Fruit fly (Drosophila melanogaster) whole organism, embryonic: Measurements from ENCODE around the gene twe.
A peak's percentile ranks its signal among the peaks of the same experiment; 100 is the strongest.

Source experiments
- B-H1 ChIP-seq: fragments of 200-800 bp; sonication (Bioruptor generic); IDR thresholded peaks from 3 replicates; pipeline ENCODE4 v1.3.6; 2022; ENCODE audit warnings: missing biosample characterization, missing genetic modification characterization
- CG11093 ChIP-seq: fragments of 200-800 bp; sonication (Bioruptor generic); IDR thresholded peaks from 3 replicates; pipeline ENCODE4 v1.3.6; 2022; ENCODE audit warnings: missing biosample characterization, missing genetic modification characterization
- CG12659 ChIP-seq: fragments of 200-800 bp; sonication (Bioruptor generic); optimal IDR thresholded peaks from 3 replicates; lab custom pipeline; 2017; ENCODE audit warnings: mild to moderate bottlenecking, missing biosample characterization, missing genetic modification reagents, missing genetic modification characterization
- CG12769 ChIP-seq: fragments of 200-800 bp; sonication (Bioruptor generic); optimal IDR thresholded peaks from 2 replicates; lab custom pipeline; 2019; ENCODE audit warnings: missing biosample characterization, mild to moderate bottlenecking, missing genetic modification characterization, moderate library complexity
- CG13624 ChIP-seq: fragments of 200-800 bp; sonication (Bioruptor generic); optimal IDR thresholded peaks from 2 replicates; lab custom pipeline; 2016; ENCODE audit warnings: missing biosample characterization, missing genetic modification characterization
- CG13894 ChIP-seq: fragments of 200-800 bp; sonication (Bioruptor generic); optimal IDR thresholded peaks from 3 replicates; lab custom pipeline; 2018; ENCODE audit warnings: missing biosample characterization, mild to moderate bottlenecking, missing genetic modification characterization, moderate library complexity
- CG17912 ChIP-seq: fragments of 200-800 bp; sonication (Bioruptor generic); optimal IDR thresholded peaks from 2 replicates; lab custom pipeline; 2018; ENCODE audit warnings: missing biosample characterization, mild to moderate bottlenecking, missing genetic modification characterization
- CG1832 ChIP-seq: fragments of 200-800 bp; sonication (Bioruptor generic); optimal IDR thresholded peaks from 2 replicates; lab custom pipeline; 2017; ENCODE audit warnings: missing biosample characterization, mild to moderate bottlenecking, missing genetic modification characterization, inconsistent platforms
- CG2129 ChIP-seq: fragments of 200-800 bp; sonication (Bioruptor generic); IDR thresholded peaks from 2 replicates; pipeline ENCODE4 v1.3.6; 2022; ENCODE audit warnings: missing biosample characterization, missing genetic modification characterization; ENCODE audit not compliant: partially characterized antibody
- CG3407 ChIP-seq: fragments of 200-800 bp; sonication (Bioruptor generic); optimal IDR thresholded peaks from 2 replicates; lab custom pipeline; 2018; ENCODE audit warnings: missing biosample characterization, mild to moderate bottlenecking, missing genetic modification characterization
- CG4360 ChIP-seq: fragments of 200-800 bp; sonication (Bioruptor generic); IDR thresholded peaks from 2 replicates; pipeline ENCODE4 v1.3.6; 2022; ENCODE audit warnings: missing biosample characterization, missing genetic modification characterization
- CG5180 ChIP-seq: fragments of 200-800 bp; sonication (Bioruptor generic); optimal IDR thresholded peaks from 3 replicates; lab custom pipeline; 2017; ENCODE audit warnings: missing biosample characterization, missing genetic modification characterization, mild to moderate bottlenecking, moderate library complexity, missing genetic modification reagents
- CG7271 ChIP-seq: fragments of 200-800 bp; sonication (Bioruptor generic); optimal IDR thresholded peaks from 2 replicates; lab custom pipeline; 2018; ENCODE audit warnings: missing biosample characterization, mild to moderate bottlenecking, missing genetic modification characterization, moderate library complexity
- CG7928 ChIP-seq: fragments of 200-800 bp; sonication (Bioruptor generic); optimal IDR thresholded peaks from 2 replicates; lab custom pipeline; 2017; ENCODE audit warnings: missing biosample characterization, mild to moderate bottlenecking, missing genetic modification characterization
- CG7987 ChIP-seq: fragments of 200-800 bp; sonication (Bioruptor generic); optimal IDR thresholded peaks from 2 replicates; lab custom pipeline; 2018; ENCODE audit warnings: missing biosample characterization, mild to moderate bottlenecking, missing genetic modification characterization, moderate library complexity
- CG8290 ChIP-seq, 3 experiments: fragments of 200-800 bp; sonication (Bioruptor generic); optimal IDR thresholded peaks; 2 replicates each; lab custom pipeline; 2016 to 2019; ENCODE audit warnings: missing biosample characterization in 3 of 3, missing genetic modification characterization in 3 of 3, mild to moderate bottlenecking in 2 of 3, moderate library complexity in 1 of 3
- CG8388 ChIP-seq: fragments of 200-800 bp; sonication (Bioruptor generic); optimal IDR thresholded peaks from 2 replicates; lab custom pipeline; 2019; ENCODE audit warnings: missing biosample characterization, mild to moderate bottlenecking, missing genetic modification characterization, moderate library complexity
- CG8478 ChIP-seq: fragments of >200 bp; optimal IDR thresholded peaks from 2 replicates; lab custom pipeline; 2018
- CG8944 ChIP-seq: fragments of 200-800 bp; sonication (Bioruptor generic); optimal IDR thresholded peaks from 3 replicates; lab custom pipeline; 2016; ENCODE audit warnings: missing biosample characterization, missing genetic modification characterization
- CTCF ChIP-seq: fragments of 200-800 bp; sonication (Bioruptor generic); optimal IDR thresholded peaks from 2 replicates; lab custom pipeline; 2017; ENCODE audit warnings: missing biosample characterization, mild to moderate bottlenecking, missing genetic modification characterization, moderate library complexity
- CrebB ChIP-seq: fragments of 200-800 bp; sonication (Bioruptor generic); optimal IDR thresholded peaks from 3 replicates; lab custom pipeline; 2018; ENCODE audit warnings: missing biosample characterization, mild to moderate bottlenecking, missing genetic modification characterization
- Deaf1 ChIP-seq: fragments of 200-800 bp; optimal IDR thresholded peaks from 3 replicates; lab custom pipeline; 2019; ENCODE audit warnings: missing biosample characterization, mild to moderate bottlenecking, missing genetic modification characterization, moderate library complexity
- Dp ChIP-seq: fragments of 200-800 bp; sonication (Bioruptor generic); optimal IDR thresholded peaks from 2 replicates; lab custom pipeline; 2018; ENCODE audit warnings: missing biosample characterization, mild to moderate bottlenecking, missing genetic modification characterization, moderate library complexity
- Dref ChIP-seq: fragments of 200-800 bp; sonication (Bioruptor generic); IDR thresholded peaks from 2 replicates; pipeline ENCODE4 v1.3.6; 2022; ENCODE audit warnings: missing biosample characterization, missing genetic modification characterization
- HmgZ ChIP-seq: fragments of 200-800 bp; sonication (Bioruptor generic); optimal IDR thresholded peaks from 2 replicates; lab custom pipeline; 2018; ENCODE audit warnings: missing biosample characterization, mild to moderate bottlenecking, missing genetic modification characterization
- Jarid2 ChIP-seq: fragments of 200-800 bp; sonication (Bioruptor generic); optimal IDR thresholded peaks from 3 replicates; lab custom pipeline; 2017; ENCODE audit warnings: mild to moderate bottlenecking, missing biosample characterization, missing genetic modification reagents, missing genetic modification characterization
- Mad ChIP-seq: fragments of 200-800 bp; sonication (Bioruptor generic); optimal IDR thresholded peaks from 2 replicates; lab custom pipeline; 2016; ENCODE audit warnings: missing biosample characterization, missing genetic modification characterization
- Med ChIP-seq: fragments of 200-800 bp; sonication (Bioruptor generic); peaks from one replicate; lab custom pipeline; 2016; ENCODE audit warnings: missing biosample characterization, missing genetic modification characterization, mild to moderate bottlenecking, inconsistent platforms, moderate library complexity
- Pdp1 ChIP-seq, 2 experiments: fragments of 200-800 bp; sonication (Bioruptor generic); optimal IDR thresholded peaks; 3 replicates each; lab custom pipeline; 2016; ENCODE audit warnings: missing biosample characterization in 2 of 2, missing genetic modification characterization in 2 of 2, mild to moderate bottlenecking in 1 of 2, moderate library complexity in 1 of 2
- Sry-δ ChIP-seq: fragments of 200-800 bp; sonication (Bioruptor generic); optimal IDR thresholded peaks from 2 replicates; lab custom pipeline; 2016; ENCODE audit warnings: missing biosample characterization, missing genetic modification characterization
- amos ChIP-seq: fragments of 200-800 bp; sonication (Bioruptor generic); IDR thresholded peaks from 2 replicates; pipeline ENCODE4 v1.3.6; 2022; ENCODE audit warnings: missing biosample characterization, missing genetic modification characterization; ENCODE audit not compliant: partially characterized antibody
- bigmax ChIP-seq: fragments of 200-800 bp; sonication (Bioruptor generic); optimal IDR thresholded peaks from 2 replicates; lab custom pipeline; 2018; ENCODE audit warnings: missing biosample characterization, mild to moderate bottlenecking, missing genetic modification characterization
- crp ChIP-seq, 2 experiments: fragments of 200-800 bp; sonication (Bioruptor generic); optimal IDR thresholded peaks; 2 replicates in 1 of 2; 3 replicates in 1 of 2; lab custom pipeline; 2017; ENCODE audit warnings: missing biosample characterization in 2 of 2, missing genetic modification characterization in 2 of 2, mild to moderate bottlenecking in 1 of 2, moderate library complexity in 1 of 2
- cwo ChIP-seq: fragments of 200-800 bp; sonication (Bioruptor generic); optimal IDR thresholded peaks from 3 replicates; lab custom pipeline; 2017; ENCODE audit warnings: missing biosample characterization, missing genetic modification characterization, mild to moderate bottlenecking, moderate library complexity, missing genetic modification reagents
- da ChIP-seq: fragments of 200-800 bp; sonication (Bioruptor generic); optimal IDR thresholded peaks from 2 replicates; lab custom pipeline; 2016; ENCODE audit warnings: missing biosample characterization, missing genetic modification characterization
- dm ChIP-seq: fragments of 200-800 bp; sonication (Bioruptor generic); optimal IDR thresholded peaks from 3 replicates; lab custom pipeline; 2016; ENCODE audit warnings: missing biosample characterization, missing genetic modification characterization
- dmrt99B ChIP-seq: fragments of 200-800 bp; sonication (Bioruptor generic); optimal IDR thresholded peaks from 2 replicates; lab custom pipeline; 2018; ENCODE audit warnings: missing biosample characterization, mild to moderate bottlenecking, missing genetic modification characterization, moderate library complexity
- ewg ChIP-seq: fragments of 200-800 bp; sonication (Bioruptor generic); optimal IDR thresholded peaks from 3 replicates; lab custom pipeline; 2017; ENCODE audit warnings: mild to moderate bottlenecking, missing biosample characterization, missing genetic modification reagents, missing genetic modification characterization
- gro ChIP-seq: fragments of 200-800 bp; sonication (Bioruptor generic); optimal IDR thresholded peaks from 2 replicates; lab custom pipeline; 2016; ENCODE audit warnings: missing biosample characterization, missing genetic modification characterization
- jing ChIP-seq: fragments of 200-800 bp; sonication (Bioruptor generic); optimal IDR thresholded peaks from 2 replicates; lab custom pipeline; 2018; ENCODE audit warnings: missing biosample characterization, mild to moderate bottlenecking, missing genetic modification characterization
- luna ChIP-seq: fragments of 200-800 bp; sonication (Bioruptor generic); optimal IDR thresholded peaks from 2 replicates; lab custom pipeline; 2016; ENCODE audit warnings: missing biosample characterization, missing genetic modification characterization
- nau ChIP-seq: fragments of 200-800 bp; sonication (Bioruptor generic); optimal IDR thresholded peaks from 3 replicates; lab custom pipeline; 2017; ENCODE audit warnings: missing biosample characterization, mild to moderate bottlenecking, missing genetic modification characterization, missing genetic modification reagents
- nom ChIP-seq: fragments of 200-800 bp; sonication (Bioruptor generic); optimal IDR thresholded peaks from 2 replicates; lab custom pipeline; 2017; ENCODE audit warnings: missing biosample characterization, missing genetic modification characterization, mild to moderate bottlenecking, moderate library complexity, missing genetic modification reagents
- p53 ChIP-seq: fragments of 200-800 bp; sonication (Bioruptor generic); optimal IDR thresholded peaks from 2 replicates; lab custom pipeline; 2016; ENCODE audit warnings: missing biosample characterization, missing genetic modification characterization
- pfk ChIP-seq: fragments of 200-800 bp; sonication (Bioruptor generic); optimal IDR thresholded peaks from 2 replicates; lab custom pipeline; 2018; ENCODE audit warnings: missing biosample characterization, mild to moderate bottlenecking, missing genetic modification characterization, moderate library complexity
- run ChIP-seq: fragments of 200-800 bp; sonication (Bioruptor generic); optimal IDR thresholded peaks from 3 replicates; lab custom pipeline; 2018; ENCODE audit warnings: missing biosample characterization, mild to moderate bottlenecking, missing genetic modification characterization
- sc ChIP-seq, 3 experiments: fragments of >200 bp in 2 of 3; fragments of 200-800 bp in 1 of 3; sonication (Bioruptor generic) in 1 of 3; optimal IDR thresholded peaks; 2 replicates in 2 of 3; 3 replicates in 1 of 3; lab custom pipeline; 2017; ENCODE audit warnings: mild to moderate bottlenecking in 1 of 3, missing biosample characterization in 1 of 3, missing genetic modification characterization in 1 of 3, missing genetic modification reagents in 1 of 3
- sd ChIP-seq: fragments of 200-800 bp; sonication (Bioruptor generic); optimal IDR thresholded peaks from 3 replicates; lab custom pipeline; 2018; ENCODE audit warnings: missing biosample characterization, mild to moderate bottlenecking, missing genetic modification characterization, moderate library complexity
- sqz ChIP-seq: fragments of 200-800 bp; sonication (Bioruptor generic); optimal IDR thresholded peaks from 3 replicates; lab custom pipeline; 2018; ENCODE audit warnings: missing biosample characterization, mild to moderate bottlenecking, missing genetic modification characterization
- sug ChIP-seq: fragments of 200-800 bp; optimal IDR thresholded peaks from 2 replicates; lab custom pipeline; 2019; ENCODE audit warnings: missing biosample characterization, mild to moderate bottlenecking, missing genetic modification characterization, moderate library complexity

The twe gene

dm6 chr2L:16271486-16271806, 9.8 kb upstream of the twe start (continued):
- peak; percentile 5 for TF ChIP-seq CTCF (GFP tag; lab: Kevin White, UChicago)
- no peak for TF ChIP-seq Dref (GFP tag; lab: Robert Waterston, UW)
- peak; percentile 1 for TF ChIP-seq CG5180 (GFP tag; lab: Kevin White, UChicago)
- peak; percentile 71 for TF ChIP-seq sug (tag; lab: Kevin White, UChicago)
- no peak for TF ChIP-seq Mad (GFP tag; lab: Kevin White, UChicago)
- TF ChIP-seq Dp (GFP tag; lab: Kevin White, UChicago) = peak; percentile 21
- TF ChIP-seq cwo (GFP tag; lab: Kevin White, UChicago) = peak; percentile 50
- no peak for TF ChIP-seq CG3407 (GFP tag; lab: Kevin White, UChicago)
- TF ChIP-seq sd (tag; lab: Kevin White, UChicago) = peak; percentile 88
- no peak for TF ChIP-seq CG7271 (tag; lab: Kevin White, UChicago)
- no peak for TF ChIP-seq Jarid2 (GFP tag; lab: Kevin White, UChicago)
- TF ChIP-seq pfk (GFP tag; lab: Kevin White, UChicago) = peak; percentile 89
- TF ChIP-seq amos = no peak
- TF ChIP-seq CG8290 (GFP tag; optimal IDR thresholded peaks at IDR 0.05; lab: Kevin White, UChicago) = no peak
- peak in 1 of 2 experiments; percentile 63 for TF ChIP-seq CG8290 (tag; optimal IDR thresholded peaks at IDR 0.05; lab: Kevin White, UChicago)
- no peak for TF ChIP-seq CG11093 (GFP tag; lab: Robert Waterston, UW)
- TF ChIP-seq CG8388 (GFP tag; lab: Kevin White, UChicago) = no peak
- TF ChIP-seq CrebB (tag; lab: Kevin White, UChicago) = peak; percentile 16
- no peak for TF ChIP-seq ewg (GFP tag; lab: Kevin White, UChicago)
- TF ChIP-seq Deaf1 (tag; lab: Kevin White, UChicago) = peak; percentile 4
- no peak for TF ChIP-seq Sry-δ
- TF ChIP-seq dm (GFP tag; lab: Kevin White, UChicago) = peak; percentile 62
- TF ChIP-seq CG7987 (GFP tag; lab: Kevin White, UChicago) = peak; percentile 81
- no peak for TF ChIP-seq CG2129 (GFP tag; lab: Robert Waterston, UW)
- TF ChIP-seq CG8478 (lab: Kevin White, UChicago) = peak; percentile 63
- no peak for TF ChIP-seq CG13624 (GFP tag; lab: Kevin White, UChicago)
- no peak for TF ChIP-seq dmrt99B (tag; lab: Kevin White, UChicago)
- peak in 1 of 2 experiments; percentile 17 for TF ChIP-seq Pdp1 (GFP tag; optimal IDR thresholded peaks at IDR 0.05; lab: Kevin White, UChicago)
- TF ChIP-seq CG13894 (tag; lab: Kevin White, UChicago) = peak; percentile 55
- no peak for TF ChIP-seq CG4360 (GFP tag; lab: Robert Waterston, UW)
- TF ChIP-seq CG7928 (GFP tag; lab: Kevin White, UChicago) = no peak
- peak; percentile 51 for TF ChIP-seq nau (GFP tag; lab: Kevin White, UChicago)
- no peak for TF ChIP-seq p53 (GFP tag; lab: Kevin White, UChicago)
- peak; percentile 78 for TF ChIP-seq Med (GFP tag; lab: Kevin White, UChicago)
- TF ChIP-seq CG8944 (GFP tag; lab: Kevin White, UChicago) = no peak
- peak; percentile 97 for TF ChIP-seq CG12769 (tag; lab: Kevin White, UChicago)
- TF ChIP-seq CG17912 (GFP tag; lab: Kevin White, UChicago) = peak; percentile 6
- TF ChIP-seq nom = peak; percentile 41
- TF ChIP-seq CG12659 (GFP tag; lab: Kevin White, UChicago) = no peak
- peak; percentile 13 for TF ChIP-seq luna (GFP tag; lab: Kevin White, UChicago)
- peak; percentile 65 for TF ChIP-seq run (tag; lab: Kevin White, UChicago)
- no peak for TF ChIP-seq jing (GFP tag; lab: Kevin White, UChicago)
- peak; percentile 19 for TF ChIP-seq HmgZ (tag; lab: Kevin White, UChicago)
- peak; percentile 55 for TF ChIP-seq da (GFP tag; lab: Kevin White, UChicago)
- no peak for TF ChIP-seq sc (optimal IDR thresholded peaks at IDR 0.05; lab: Kevin White, UChicago)
- TF ChIP-seq sc (GFP tag; optimal IDR thresholded peaks at IDR 0.05; lab: Kevin White, UChicago) = no peak
- TF ChIP-seq B-H1 = no peak
- peak; percentile 23 to 88 for TF ChIP-seq crp (GFP tag; optimal IDR thresholded peaks at IDR 0.05; lab: Kevin White, UChicago)
- TF ChIP-seq sqz (GFP tag; lab: Kevin White, UChicago) = peak; percentile 48
- peak; percentile 17 for TF ChIP-seq bigmax (GFP tag; lab: Kevin White, UChicago)
- peak; percentile 89 for TF ChIP-seq CG1832
- TF ChIP-seq gro (GFP tag; lab: Kevin White, UChicago) = peak; percentile 21
